Worm (Caenorhabditis elegans) whole organism, midembryonic: Measurements from ENCODE around the gene fbxa-13.

Experiments
- T22C8.4 ChIP-seq: fragments of 200-800 bp; sonication (Bioruptor generic); IDR thresholded peaks from 2 replicates; pipeline ENCODE4 v1.3.6; 2022; ENCODE audit warnings: missing genetic modification characterization, missing compliant biosample characterization
- cog-1 ChIP-seq: sonication (generic microtip); optimal IDR thresholded peaks from 2 replicates; lab custom pipeline; 2016; ENCODE audit warnings: missing genetic modification characterization, missing compliant biosample characterization
- flt-1 ChIP-seq: fragments of 200-800 bp; sonication (Bioruptor generic); IDR thresholded peaks from 2 replicates; pipeline ENCODE4 v1.3.6; 2022; ENCODE audit warnings: missing genetic modification characterization, missing compliant biosample characterization
- klf-2 ChIP-seq: fragments of 200-800 bp; sonication (Bioruptor generic); conservative IDR thresholded peaks from 2 replicates; pipeline ENCODE4 v1.3.6; 2022; ENCODE audit warnings: missing genetic modification reagents, missing genetic modification characterization, missing compliant biosample characterization
- med-1 ChIP-seq: sonication (generic microtip); optimal IDR thresholded peaks from 2 replicates; lab custom pipeline; 2017; ENCODE audit warnings: missing genetic modification characterization, mild to moderate bottlenecking, missing compliant biosample characterization, antibody characterized with exemption, missing genetic modification reagents; ENCODE audit not compliant: insufficient read depth
- ref-1 ChIP-seq: fragments of 200-800 bp; sonication (Bioruptor generic); conservative IDR thresholded peaks from 2 replicates; pipeline ENCODE4 v1.3.6; 2022; ENCODE audit warnings: missing genetic modification reagents, missing genetic modification characterization, missing compliant biosample characterization
- tab-1 ChIP-seq: fragments of 200-800 bp; sonication (Bioruptor generic); IDR thresholded peaks from 2 replicates; pipeline ENCODE4 v1.3.6; 2022; ENCODE audit warnings: missing genetic modification characterization, missing compliant biosample characterization
- ztf-23 ChIP-seq: fragments of 200-800 bp; sonication (Bioruptor generic); IDR thresholded peaks from 2 replicates; pipeline ENCODE4 v1.3.6; 2022; ENCODE audit warnings: missing genetic modification reagents, missing genetic modification characterization, missing compliant biosample characterization
- ztf-29 ChIP-seq: fragments of 200-800 bp; sonication (Bioruptor generic); IDR thresholded peaks from 2 replicates; pipeline ENCODE4 v1.3.6; 2022; ENCODE audit warnings: missing genetic modification reagents, missing genetic modification characterization, missing compliant biosample characterization

DNA sequence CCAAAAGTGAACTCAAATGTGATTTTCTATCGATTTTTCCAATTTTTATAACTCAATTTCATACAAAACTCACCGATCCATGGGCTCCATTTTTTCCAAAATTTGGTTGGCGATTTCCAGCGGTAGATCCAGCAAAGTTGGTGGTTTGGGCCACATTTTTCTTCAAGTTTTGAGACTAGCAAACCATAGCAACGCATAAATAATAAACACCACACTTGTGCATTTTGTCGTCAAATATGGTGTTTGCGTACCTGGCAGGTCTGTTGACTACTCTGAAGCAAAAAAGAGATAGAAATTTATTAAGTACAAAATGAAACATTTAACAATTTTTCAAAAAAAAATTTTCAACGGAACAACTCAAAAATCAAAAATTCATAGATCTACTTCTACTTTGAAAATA is 368 bp downstream of the fbxa-13 start:
- no peak for TF ChIP-seq ztf-23
- TF ChIP-seq flt-1 (GFP tag; lab: Robert Waterston, UW): no peak
- no peak for TF ChIP-seq tab-1
- no peak for TF ChIP-seq T22C8.4 (GFP tag; lab: Robert Waterston, UW)
- no peak for TF ChIP-seq cog-1 (tag; lab: Kevin White, UChicago)
- TF ChIP-seq ref-1: no peak
- TF ChIP-seq ztf-29 (GFP tag; lab: Robert Waterston, UW): no peak
- no peak for TF ChIP-seq med-1 (GFP tag; lab: Kevin White, UChicago)
- TF ChIP-seq klf-2 (GFP tag; lab: Robert Waterston, UW): no peak
